Worm (Caenorhabditis elegans) whole organism, late embryonic: ENCODE results near the gene bath-39.

Experiments
- C08G9.2 ChIP-seq: sonication (generic microtip); optimal IDR thresholded peaks from 2 replicates; lab custom pipeline; 2016; ENCODE audit warnings: mild to moderate bottlenecking, missing genetic modification characterization, moderate library complexity, missing compliant biosample characterization
- K02D7.2 ChIP-seq: sonication (generic microtip); optimal IDR thresholded peaks from 2 replicates; lab custom pipeline; 2017; ENCODE audit warnings: mild to moderate bottlenecking, missing genetic modification characterization, missing compliant biosample characterization
- T23F11.4 ChIP-seq: fragments of 200-800 bp; sonication (Bioruptor generic); optimal IDR thresholded peaks from 2 replicates; lab custom pipeline; 2018; ENCODE audit warnings: mild to moderate bottlenecking, missing genetic modification characterization, missing compliant biosample characterization
- Y22D7AL.16 ChIP-seq: sonication (generic microtip); optimal IDR thresholded peaks from 2 replicates; lab custom pipeline; 2016; ENCODE audit warnings: missing genetic modification characterization, missing compliant biosample characterization
- ahr-1 ChIP-seq: sonication (generic microtip); optimal IDR thresholded peaks from 2 replicates; lab custom pipeline; 2016; ENCODE audit warnings: missing genetic modification characterization, missing compliant biosample characterization
- ceh-14 ChIP-seq: sonication (generic microtip); optimal IDR thresholded peaks from 2 replicates; lab custom pipeline; 2016; ENCODE audit warnings: missing genotype, missing genetic modification characterization, missing compliant biosample characterization
- ceh-18 ChIP-seq: sonication (generic microtip); optimal IDR thresholded peaks from 2 replicates; lab custom pipeline; 2016; ENCODE audit warnings: missing genetic modification characterization, missing compliant biosample characterization
- ceh-22 ChIP-seq: sonication (generic microtip); optimal IDR thresholded peaks from 2 replicates; lab custom pipeline; 2017; ENCODE audit warnings: missing biosample characterization, missing genetic modification characterization
- ceh-30 ChIP-seq: fragments of 150-350 bp; optimal IDR thresholded peaks from 2 replicates; lab custom pipeline; 2014; ENCODE audit warnings: missing biosample characterization, missing genetic modification characterization
- ceh-34 ChIP-seq: sonication (generic microtip); optimal IDR thresholded peaks from 2 replicates; lab custom pipeline; 2016; ENCODE audit warnings: mild to moderate bottlenecking, missing genetic modification characterization, missing compliant biosample characterization
- ceh-6 ChIP-seq: fragments of 200-800 bp; sonication (Bioruptor generic); optimal IDR thresholded peaks from 2 replicates; lab custom pipeline; 2018; ENCODE audit warnings: mild to moderate bottlenecking, missing genetic modification characterization, missing compliant biosample characterization
- che-1 ChIP-seq: sonication (generic microtip); optimal IDR thresholded peaks from 2 replicates; lab custom pipeline; 2016; ENCODE audit warnings: mild to moderate bottlenecking, missing genetic modification characterization, missing compliant biosample characterization
- dmd-4 ChIP-seq: sonication (generic microtip); optimal IDR thresholded peaks from 2 replicates; lab custom pipeline; 2016; ENCODE audit warnings: borderline replicate concordance, missing genetic modification characterization, missing compliant biosample characterization
- elt-4 ChIP-seq: sonication (generic microtip); optimal IDR thresholded peaks from 2 replicates; lab custom pipeline; 2016; ENCODE audit warnings: missing genetic modification characterization, missing compliant biosample characterization
- ets-4 ChIP-seq: sonication (generic microtip); optimal IDR thresholded peaks from 2 replicates; lab custom pipeline; 2016; ENCODE audit warnings: missing genetic modification characterization, missing compliant biosample characterization
- eyg-1 ChIP-seq: sonication (generic microtip); optimal IDR thresholded peaks from 2 replicates; lab custom pipeline; 2016; ENCODE audit warnings: missing genotype, missing genetic modification characterization, missing compliant biosample characterization
- fkh-10 ChIP-seq: fragments of 150-350 bp; optimal IDR thresholded peaks from 2 replicates; lab custom pipeline; 2014; ENCODE audit warnings: missing biosample characterization, missing genetic modification reagents, missing genetic modification characterization
- fkh-6 ChIP-seq: sonication (generic microtip); optimal IDR thresholded peaks from 2 replicates; lab custom pipeline; 2016; ENCODE audit warnings: missing genetic modification characterization, missing compliant biosample characterization
- hlh-13 ChIP-seq: fragments of 200-800 bp; sonication (Bioruptor generic); optimal IDR thresholded peaks from 2 replicates; lab custom pipeline; 2018; ENCODE audit warnings: mild to moderate bottlenecking, missing genetic modification characterization, missing compliant biosample characterization
- lim-6 ChIP-seq: sonication (generic microtip); optimal IDR thresholded peaks from 2 replicates; lab custom pipeline; 2016; ENCODE audit warnings: missing genetic modification characterization, missing compliant biosample characterization
- lin-11 ChIP-seq: fragments of 200-800 bp; sonication (Bioruptor generic); optimal IDR thresholded peaks from 2 replicates; lab custom pipeline; 2018; ENCODE audit warnings: mild to moderate bottlenecking, missing genetic modification characterization, missing compliant biosample characterization
- madf-2 ChIP-seq: sonication (generic microtip); optimal IDR thresholded peaks from 2 replicates; lab custom pipeline; 2017; ENCODE audit warnings: missing genetic modification characterization, missing compliant biosample characterization
- mec-3 ChIP-seq: sonication (generic microtip); optimal IDR thresholded peaks from 2 replicates; lab custom pipeline; 2016; ENCODE audit warnings: borderline replicate concordance, missing genetic modification characterization, missing compliant biosample characterization
- nhr-232 ChIP-seq: sonication (generic microtip); optimal IDR thresholded peaks from 2 replicates; lab custom pipeline; 2016; ENCODE audit warnings: missing genetic modification characterization, missing compliant biosample characterization
- odd-2 ChIP-seq: sonication (generic microtip); optimal IDR thresholded peaks from 2 replicates; lab custom pipeline; 2017; ENCODE audit warnings: antibody characterized with exemption, mild to moderate bottlenecking, missing genetic modification characterization, missing compliant biosample characterization
- pha-2 ChIP-seq: sonication (generic microtip); optimal IDR thresholded peaks from 2 replicates; lab custom pipeline; 2017; ENCODE audit warnings: mild to moderate bottlenecking, missing genetic modification characterization, missing compliant biosample characterization
- pha-4 ChIP-seq: fragments of 150-350 bp; optimal IDR thresholded peaks from 2 replicates; lab custom pipeline; 2018; ENCODE audit warnings: missing biosample characterization, missing genetic modification reagents, missing genetic modification characterization
- pqm-1 ChIP-seq: sonication (generic microtip); optimal IDR thresholded peaks from 2 replicates; lab custom pipeline; 2016; ENCODE audit warnings: missing genetic modification characterization, missing compliant biosample characterization
- pros-1 ChIP-seq: fragments of 150-350 bp; optimal IDR thresholded peaks from 2 replicates; lab custom pipeline; 2014; ENCODE audit warnings: missing biosample characterization, missing genetic modification reagents, missing genetic modification characterization
- ref-2 ChIP-seq: sonication (generic microtip); optimal IDR thresholded peaks from 2 replicates; lab custom pipeline; 2016; ENCODE audit warnings: missing genetic modification characterization, missing compliant biosample characterization
- rnt-1 ChIP-seq: sonication (generic microtip); optimal IDR thresholded peaks from 2 replicates; lab custom pipeline; 2016; ENCODE audit warnings: missing genetic modification characterization, missing compliant biosample characterization
- sdc-2 ChIP-seq: sonication (generic microtip); optimal IDR thresholded peaks from 2 replicates; lab custom pipeline; 2016; ENCODE audit warnings: missing genotype, missing genetic modification characterization, missing compliant biosample characterization
- syd-9 ChIP-seq: sonication (generic microtip); optimal IDR thresholded peaks from 2 replicates; lab custom pipeline; 2016; ENCODE audit warnings: mild to moderate bottlenecking, missing genetic modification characterization, moderate library complexity, missing compliant biosample characterization
- tbx-7 ChIP-seq: sonication (generic microtip); optimal IDR thresholded peaks from 2 replicates; lab custom pipeline; 2016; ENCODE audit warnings: missing genotype, missing genetic modification characterization, missing compliant biosample characterization
- ttx-3 ChIP-seq: sonication (generic microtip); optimal IDR thresholded peaks from 2 replicates; lab custom pipeline; 2016; ENCODE audit warnings: missing genetic modification reagents, missing genetic modification characterization, missing compliant biosample characterization
- unc-3 ChIP-seq, 2 experiments: fragments of 200-800 bp in 1 of 2; sonication (Bioruptor generic) in 1 of 2; sonication (generic microtip) in 1 of 2; conservative IDR thresholded peaks in 1 of 2; optimal IDR thresholded peaks in 1 of 2; 2 replicates each; pipeline versions ENCODE4 v1.3.6 to Lab custom; 2016 to 2022; ENCODE audit warnings: missing compliant biosample characterization in 2 of 2, missing genetic modification characterization in 2 of 2, missing genetic modification reagents in 1 of 2
- unc-55 ChIP-seq: sonication (generic microtip); optimal IDR thresholded peaks from 2 replicates; lab custom pipeline; 2017; ENCODE audit warnings: missing biosample characterization, missing genetic modification reagents, missing genetic modification characterization
- unc-86 ChIP-seq: sonication (generic microtip); optimal IDR thresholded peaks from 2 replicates; lab custom pipeline; 2016; ENCODE audit warnings: missing genetic modification characterization, missing compliant biosample characterization
- zip-5 ChIP-seq: sonication (generic microtip); optimal IDR thresholded peaks from 2 replicates; lab custom pipeline; 2016; ENCODE audit warnings: missing genetic modification characterization, missing compliant biosample characterization
- ztf-16 ChIP-seq: sonication (generic microtip); optimal IDR thresholded peaks from 2 replicates; lab custom pipeline; 2017; ENCODE audit warnings: missing genetic modification characterization, missing compliant biosample characterization

bath-39 gene

ce11 chrV:13413301-13413700 is 46.0 kb upstream of the bath-39 start:
- TF ChIP-seq lin-11 (tag; lab: Kevin White, UChicago) (no peak), ztf-16 (tag; lab: Kevin White, UChicago) (no peak), fkh-10 (GFP tag; lab: Kevin White, UChicago) (no peak), ref-2 (no peak), madf-2 (tag; lab: Kevin White, UChicago) (no peak)

- TF ChIP-seq rnt-1 (tag; lab: Kevin White, UChicago) (peak; percentile 31), Y22D7AL.16 (no peak), eyg-1 (tag; lab: Kevin White, UChicago) (no peak)
Observed at ce11 chrV:13414585-13414984, 44.7 kb upstream of the bath-39 start, which contains the start of gene cut-2. Gene cut-2, plus strand, starts transcription at chrV:13414949.

- no peak for TF ChIP-seq pha-2 (tag; lab: Kevin White, UChicago)
- no peak for TF ChIP-seq pros-1
- TF ChIP-seq tbx-7 (tag; lab: Kevin White, UChicago) = no peak
- peak; percentile 35 for TF ChIP-seq che-1 (tag; lab: Kevin White, UChicago)
- TF ChIP-seq hlh-13 (GFP tag; lab: Kevin White, UChicago) = no peak
- no peak for TF ChIP-seq unc-55 (GFP tag; lab: Kevin White, UChicago)
- TF ChIP-seq K02D7.2 (tag; lab: Kevin White, UChicago) = peak; percentile 59
- TF ChIP-seq ahr-1 (tag; lab: Kevin White, UChicago) = no peak
- TF ChIP-seq lin-11 (tag; lab: Kevin White, UChicago) = no peak
- TF ChIP-seq odd-2 = no peak
- no peak for TF ChIP-seq ceh-6 (GFP tag; lab: Kevin White, UChicago)
- peak; percentile 12 for TF ChIP-seq sdc-2 (tag; lab: Kevin White, UChicago)
- no peak for TF ChIP-seq lim-6 (tag; lab: Kevin White, UChicago)
- TF ChIP-seq unc-86 (tag; lab: Kevin White, UChicago) = no peak
- no peak for TF ChIP-seq ets-4 (tag; lab: Kevin White, UChicago)
- no peak for TF ChIP-seq zip-5 (tag; lab: Kevin White, UChicago)
- no peak for TF ChIP-seq syd-9 (tag; lab: Kevin White, UChicago)
- no peak for TF ChIP-seq pha-4 (tag; lab: Kevin White, UChicago)
- TF ChIP-seq fkh-10 (GFP tag; lab: Kevin White, UChicago) = no peak
- TF ChIP-seq ceh-34 (tag; lab: Kevin White, UChicago) = no peak
- TF ChIP-seq nhr-232 (tag; lab: Kevin White, UChicago) = peak; percentile 21
- TF ChIP-seq pqm-1 (tag; lab: Kevin White, UChicago) = no peak
- TF ChIP-seq ceh-30 (tag; lab: Kevin White, UChicago) = no peak
- peak; percentile 26 for TF ChIP-seq fkh-6
- TF ChIP-seq ttx-3 = no peak
- TF ChIP-seq mec-3 (tag; lab: Kevin White, UChicago) = no peak
- TF ChIP-seq T23F11.4 = peak; percentile 73
- TF ChIP-seq dmd-4 (tag; lab: Kevin White, UChicago) = no peak
Observed at ce11 chrV:13415462-13415861, 43.8 kb upstream of the bath-39 start.

- TF ChIP-seq hlh-13 (GFP tag; lab: Kevin White, UChicago) = no peak
- no peak for TF ChIP-seq lim-6 (tag; lab: Kevin White, UChicago)
- TF ChIP-seq elt-4 (tag; lab: Kevin White, UChicago) = no peak
- no peak for TF ChIP-seq ceh-22
- TF ChIP-seq madf-2 (tag; lab: Kevin White, UChicago) = no peak
- TF ChIP-seq lin-11 (tag; lab: Kevin White, UChicago) = no peak
- TF ChIP-seq C08G9.2 = no peak
- TF ChIP-seq ceh-18 (tag; lab: Kevin White, UChicago) = no peak
- no peak for TF ChIP-seq pqm-1 (tag; lab: Kevin White, UChicago)
- no peak for TF ChIP-seq eyg-1 (tag; lab: Kevin White, UChicago)
- no peak for TF ChIP-seq ceh-14 (tag; lab: Kevin White, UChicago)
- no peak for TF ChIP-seq unc-3 (GFP tag; conservative IDR thresholded peaks at IDR 0.05; lab: Robert Waterston, UW)
- TF ChIP-seq unc-3 (tag; optimal IDR thresholded peaks at IDR 0.05; lab: Kevin White, UChicago) = no peak
Observed at ce11 chrV:13416076-13416475, 43.2 kb upstream of the bath-39 start.
